Fruit fly (Drosophila melanogaster): ENCODE results near the gene Tsp26A.

Gene Tsp26A

dm6 chr2L:6028712-6029111, 28.7 kb downstream of the Tsp26A start (continued):
- TF ChIP-seq Blimp-1 (GFP tag; optimal IDR thresholded peaks at IDR 0.05) (no peak), trem (tag; optimal IDR thresholded peaks at IDR 0.05) (no peak), CG13424 (tag; optimal IDR thresholded peaks at IDR 0.05) (no peak), slou (GFP tag; optimal IDR thresholded peaks at IDR 0.05) (no peak), CG10147 (GFP tag; optimal IDR thresholded peaks at IDR 0.05) (no peak), Med (GFP tag) (peak; percentile 70), HLH54F (GFP tag; optimal IDR thresholded peaks at IDR 0.05) (no peak), slbo (GFP tag; IDR thresholded peaks at IDR 0.05) (0 out of 2 replicates have a peak, but pooled peaks have one; percentile 35), Hr39 (optimal IDR thresholded peaks at IDR 0.05) (no peak), CG5180 (GFP tag; optimal IDR thresholded peaks at IDR 0.05) (no peak), Myb (GFP tag; optimal IDR thresholded peaks at IDR 0.05) (no peak), Hmr (GFP tag; optimal IDR thresholded peaks at IDR 0.05) (peak; percentile 12), ken (GFP tag; IDR thresholded peaks at IDR 0.05) (peak; percentile 53; the same call in 1 of the 3 replicates), gsb-n (tag; optimal IDR thresholded peaks at IDR 0.05) (no peak), CG7357 (GFP tag; IDR thresholded peaks at IDR 0.05) (no peak), CG14014 (GFP tag; IDR thresholded peaks at IDR 0.05) (0 out of 2 replicates have a peak, but pooled peaks have one; percentile 44), CG1603 (tag; optimal IDR thresholded peaks at IDR 0.05) (peak; percentile 38), pho (GFP tag; optimal IDR thresholded peaks at IDR 0.05) (no peak), CG17912 (GFP tag; optimal IDR thresholded peaks at IDR 0.05) (no peak), vnd (GFP tag; IDR thresholded peaks at IDR 0.05; ENCODE audit: partially characterized antibody) (no peak), CG13894 (tag; optimal IDR thresholded peaks at IDR 0.05) (no peak), CG10274 (GFP tag; optimal IDR thresholded peaks at IDR 0.05) (no peak), gcm (GFP tag; optimal IDR thresholded peaks at IDR 0.05) (no peak), Antp (GFP tag; optimal IDR thresholded peaks at IDR 0.05) (no peak), inv (GFP tag; IDR thresholded peaks at IDR 0.05; ENCODE audit: partially characterized antibody) (no peak), CG16863 (GFP tag; optimal IDR thresholded peaks at IDR 0.05) (no peak), dysf (GFP tag; IDR thresholded peaks at IDR 0.05) (no peak), CG11696 (GFP tag; IDR thresholded peaks at IDR 0.05) (0 out of 2 replicates have a peak, but pooled peaks have one; percentile 34), pros (GFP tag; optimal IDR thresholded peaks at IDR 0.05) (no peak), fd102C (GFP tag; optimal IDR thresholded peaks at IDR 0.05) (no peak), CG5953 (GFP tag; IDR thresholded peaks at IDR 0.05) (no peak), ATbp (GFP tag; optimal IDR thresholded peaks at IDR 0.05) (peak; percentile 33), CG6175 (GFP tag; IDR thresholded peaks at IDR 0.05) (no peak), CG30403 (GFP tag; optimal IDR thresholded peaks at IDR 0.05) (peak; percentile 5), cas (GFP tag; IDR thresholded peaks at IDR 0.05) (no peak), dpn (GFP tag; optimal IDR thresholded peaks at IDR 0.05) (no peak), Meics (GFP tag; optimal IDR thresholded peaks at IDR 0.05) (no peak), Ets97D (GFP tag; optimal IDR thresholded peaks at IDR 0.05) (no peak), Ptx1 (GFP tag; IDR thresholded peaks at IDR 0.05) (peak; percentile 43; the same call in 1 of the 2 replicates), Atf6 (GFP tag; IDR thresholded peaks at IDR 0.05) (no peak), fru (optimal IDR thresholded peaks at IDR 0.05) (no peak), gfzf (GFP tag; optimal IDR thresholded peaks at IDR 0.05) (no peak), CG11695 (GFP tag; IDR thresholded peaks at IDR 0.05) (0 out of 3 replicates have a peak, but pooled peaks have one; percentile 27), chn (GFP tag; optimal IDR thresholded peaks at IDR 0.05) (no peak), sqz (GFP tag; optimal IDR thresholded peaks at IDR 0.05) (no peak), dati (GFP tag; IDR thresholded peaks at IDR 0.05) (no peak), CG15479 (GFP tag; optimal IDR thresholded peaks at IDR 0.05) (no peak), CG8944 (GFP tag; optimal IDR thresholded peaks at IDR 0.05) (peak; percentile 9), CG14050 (GFP tag; IDR thresholded peaks at IDR 0.05) (no peak; the same call in 2 of the 3 replicates), ind (GFP tag; optimal IDR thresholded peaks at IDR 0.05) (peak; percentile 6), Rfx (GFP tag; IDR thresholded peaks at IDR 0.05) (no peak), CG8359 (GFP tag; optimal IDR thresholded peaks at IDR 0.05; ENCODE audit: borderline replicate concordance) (no peak)
